Worm (Caenorhabditis elegans): ENCODE results near the gene magu-4.

Gene magu-4

ce11 chrIV:10062728-10063127 lies 53.2 kb downstream of the magu-4 start, which contains the start of gene ipla-7 (continued):
- no peak for TF ChIP-seq nhr-102 (tag; optimal IDR thresholded peaks at IDR 0.05)
- TF ChIP-seq F49E8.2 (tag; optimal IDR thresholded peaks at IDR 0.05; ENCODE audit: borderline replicate concordance) = no peak
- TF ChIP-seq nhr-41 (GFP tag; IDR thresholded peaks at IDR 0.05) = no peak
- no peak for TF ChIP-seq nhr-28 (tag; optimal IDR thresholded peaks at IDR 0.05)
- TF ChIP-seq D1046.2 (GFP tag; IDR thresholded peaks at IDR 0.05) = no peak
- TF ChIP-seq daf-19 (GFP tag; conservative IDR thresholded peaks at IDR 0.05) = no peak
- peak; percentile 16 for TF ChIP-seq hlh-11 (tag; optimal IDR thresholded peaks at IDR 0.05)
- no peak for TF ChIP-seq spr-3 (GFP tag; optimal IDR thresholded peaks at IDR 0.05)
- TF ChIP-seq lin-13 (GFP tag; optimal IDR thresholded peaks at IDR 0.05) = no peak
- no peak for TF ChIP-seq T20F7.1 (GFP tag; optimal IDR thresholded peaks at IDR 0.05)
- TF ChIP-seq jun-1 (tag; optimal IDR thresholded peaks at IDR 0.05) = no peak
- TF ChIP-seq nhr-10 (tag; optimal IDR thresholded peaks at IDR 0.05) = no peak
- TF ChIP-seq arid-1 (GFP tag; conservative IDR thresholded peaks at IDR 0.05) = no peak
- TF ChIP-seq snpc-4 (tag; optimal IDR thresholded peaks at IDR 0.05) = no peak
- TF ChIP-seq zip-2 (tag; optimal IDR thresholded peaks at IDR 0.05) = no peak
- TF ChIP-seq Y48G9A.11 (GFP tag; IDR thresholded peaks at IDR 0.05) = no peak
- no peak for TF ChIP-seq lin-38 (GFP tag; IDR thresholded peaks at IDR 0.05)
- TF ChIP-seq daf-8 (GFP tag; IDR thresholded peaks at IDR 0.05) = no peak
- TF ChIP-seq hlh-30 (tag; optimal IDR thresholded peaks at IDR 0.05; ENCODE audit: insufficient read depth) = peak; percentile 67
- TF ChIP-seq ceh-32 (tag; optimal IDR thresholded peaks at IDR 0.05; ENCODE audit: poor library complexity) = no peak
- TF ChIP-seq ceh-20 (GFP tag; IDR thresholded peaks at IDR 0.05) = no peak
- TF ChIP-seq ama-1 (optimal IDR thresholded peaks at IDR 0.05) = no peak
- TF ChIP-seq mdt-29 (GFP tag; IDR thresholded peaks at IDR 0.05) = no peak
- peak in 1 of 2 experiments; percentile 50 for TF ChIP-seq lsy-2 (tag; optimal IDR thresholded peaks at IDR 0.05)
- TF ChIP-seq nhr-6 (tag; optimal IDR thresholded peaks at IDR 0.05) = no peak
- TF ChIP-seq mes-2 (tag; optimal IDR thresholded peaks at IDR 0.05; ENCODE audit: poor library complexity, severe bottlenecking) = no peak
- no peak for TF ChIP-seq F10B5.3 (tag; optimal IDR thresholded peaks at IDR 0.05)
- no peak for TF ChIP-seq nhr-11 (tag; optimal IDR thresholded peaks at IDR 0.05)
- peak; percentile 38 for TF ChIP-seq rbr-2 (tag; optimal IDR thresholded peaks at IDR 0.05)
